Worm (Caenorhabditis elegans): ENCODE results near the gene cng-1.
"Not testable (repeated sequence)": the region's sequence is repeated elsewhere in the genome, so short reads cannot be mapped to it uniquely, and the experiment has no call there.

Gene cng-1

ce11 chrV:15031373-15031772 is at the start of gene cng-1:
TSS of gene cng-1 (minus strand) at chrV:15031473.
- not testable (repeated sequence) for TF ChIP-seq nhr-232, ceh-24, hlh-6 (tag; optimal IDR thresholded peaks at IDR 0.05)

DNA sequence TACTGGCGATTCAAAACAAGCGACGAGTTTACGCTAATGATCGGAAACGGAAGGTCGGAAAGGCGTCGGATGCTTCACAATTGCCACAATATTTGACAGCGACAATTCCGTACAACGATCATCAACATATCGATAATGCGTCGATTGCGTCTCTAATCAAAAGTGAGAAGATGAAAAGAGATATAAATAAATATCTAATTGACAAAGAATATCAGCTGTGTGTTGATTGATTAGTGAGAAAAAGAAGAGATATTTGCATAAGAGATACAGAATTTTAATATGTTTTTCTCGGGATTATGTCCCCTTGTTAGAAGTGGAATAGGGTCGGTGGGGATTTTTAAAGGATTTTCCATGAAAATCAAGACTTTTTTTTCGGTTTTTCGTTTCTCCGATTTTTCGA is 47.3 kb upstream of the cng-1 start:
- TF ChIP-seq ceh-14 (tag; optimal IDR thresholded peaks at IDR 0.05), result no peak
- no peak for TF ChIP-seq ceh-2 (tag; optimal IDR thresholded peaks at IDR 0.05)
- TF ChIP-seq ceh-18 (tag; optimal IDR thresholded peaks at IDR 0.05), result no peak
- TF ChIP-seq pros-1 (tag; optimal IDR thresholded peaks at IDR 0.05), result no peak
- TF ChIP-seq sdc-2 (tag; optimal IDR thresholded peaks at IDR 0.05), result no peak
- TF ChIP-seq ceh-9 (tag; optimal IDR thresholded peaks at IDR 0.05), result no peak
- TF ChIP-seq pha-2 (tag; optimal IDR thresholded peaks at IDR 0.05), result no peak
- no peak for TF ChIP-seq unc-55 (GFP tag; optimal IDR thresholded peaks at IDR 0.05)
- no peak for TF ChIP-seq hlh-15 (tag; optimal IDR thresholded peaks at IDR 0.05)
- TF ChIP-seq K09A11.1 (tag; optimal IDR thresholded peaks at IDR 0.05; ENCODE audit: insufficient read depth), result no peak
- no peak for TF ChIP-seq ceh-48 (tag; optimal IDR thresholded peaks at IDR 0.05)
- TF ChIP-seq tbx-7 (tag; optimal IDR thresholded peaks at IDR 0.05), result no peak
- TF ChIP-seq madf-2 (tag; optimal IDR thresholded peaks at IDR 0.05), result no peak
- TF ChIP-seq ceh-19 (GFP tag; optimal IDR thresholded peaks at IDR 0.05), result no peak
- no peak for TF ChIP-seq nhr-11 (tag; optimal IDR thresholded peaks at IDR 0.05)
- no peak for TF ChIP-seq hlh-6 (tag; optimal IDR thresholded peaks at IDR 0.05)
- no peak for TF ChIP-seq ttx-3 (tag; optimal IDR thresholded peaks at IDR 0.05)

- peak; percentile 29 for TF ChIP-seq unc-42 (tag; optimal IDR thresholded peaks at IDR 0.05)
- peak; percentile 58 for TF ChIP-seq ceh-48 (tag; optimal IDR thresholded peaks at IDR 0.05)
- peak; percentile 47 for TF ChIP-seq ceh-31 (tag; optimal IDR thresholded peaks at IDR 0.05)
- no peak for TF ChIP-seq lin-11 (tag; optimal IDR thresholded peaks at IDR 0.05)
Observed at ce11 chrV:15074907-15075306, 43.6 kb upstream of the cng-1 start.

ce11 chrV:15072738-15073137 is 41.5 kb upstream of the cng-1 start:
- TF ChIP-seq unc-42 (tag; optimal IDR thresholded peaks at IDR 0.05) (peak; percentile 91), ceh-48 (tag; optimal IDR thresholded peaks at IDR 0.05) (peak; percentile 39), ceh-31 (tag; optimal IDR thresholded peaks at IDR 0.05) (peak; percentile 13), ttx-3 (tag; optimal IDR thresholded peaks at IDR 0.05) (no peak)

ce11 chrV:15071015-15071810 is 39.9 kb upstream of the cng-1 start, which contains the start of gene unc-76:
TSS of gene unc-76 (plus strand) at chrV:15071760.
- TF ChIP-seq ets-4 (tag; optimal IDR thresholded peaks at IDR 0.05), result no peak
- TF ChIP-seq hlh-30 (tag; optimal IDR thresholded peaks at IDR 0.05; ENCODE audit: insufficient read depth), result peak; percentile 28
- peak; percentile 52 for TF ChIP-seq ceh-48 (tag; optimal IDR thresholded peaks at IDR 0.05)
- TF ChIP-seq F13H6.1 (tag; optimal IDR thresholded peaks at IDR 0.05), result peak; percentile 52
- peak; percentile 24 for TF ChIP-seq syd-9 (tag; optimal IDR thresholded peaks at IDR 0.05)
- peak; percentile 92 for TF ChIP-seq ceh-31 (tag; optimal IDR thresholded peaks at IDR 0.05)
- TF ChIP-seq K09A11.1 (tag; optimal IDR thresholded peaks at IDR 0.05; ENCODE audit: insufficient read depth), result peak; percentile 3
- TF ChIP-seq pax-1 (tag; optimal IDR thresholded peaks at IDR 0.05), result peak; percentile 58
- TF ChIP-seq sox-2 (GFP tag; IDR thresholded peaks at IDR 0.05), result peak; percentile 28; the same call in 1 of the 2 replicates
- TF ChIP-seq pha-2 (tag; optimal IDR thresholded peaks at IDR 0.05), result no peak
- peak; percentile 32 for TF ChIP-seq fax-1 (tag; optimal IDR thresholded peaks at IDR 0.05)
- TF ChIP-seq unc-55 (GFP tag; optimal IDR thresholded peaks at IDR 0.05), result peak; percentile 89
- TF ChIP-seq ceh-19 (GFP tag; optimal IDR thresholded peaks at IDR 0.05), result no peak
- peak; percentile 74 for TF ChIP-seq ceh-14 (tag; optimal IDR thresholded peaks at IDR 0.05)
- TF ChIP-seq ceh-18 (tag; optimal IDR thresholded peaks at IDR 0.05), result peak; percentile 95
- no peak for TF ChIP-seq unc-3 (GFP tag; conservative IDR thresholded peaks at IDR 0.05)
- TF ChIP-seq unc-3 (tag; optimal IDR thresholded peaks at IDR 0.05), result peak; percentile 57
- TF ChIP-seq hlh-8 (tag; optimal IDR thresholded peaks at IDR 0.05), result peak; percentile 67
- peak; percentile 18 for TF ChIP-seq unc-86 (tag; optimal IDR thresholded peaks at IDR 0.05)
- no peak for TF ChIP-seq T23F11.4 (GFP tag; optimal IDR thresholded peaks at IDR 0.05)
- peak; percentile 89 for TF ChIP-seq nfya-1 (tag; optimal IDR thresholded peaks at IDR 0.05)
- peak; percentile 55 for TF ChIP-seq ref-2 (tag; optimal IDR thresholded peaks at IDR 0.05)
- TF ChIP-seq dve-1 (tag; optimal IDR thresholded peaks at IDR 0.05), result peak; percentile 92
- peak; percentile 49 for TF ChIP-seq C08G9.2 (tag; optimal IDR thresholded peaks at IDR 0.05)
- peak; percentile 60 for TF ChIP-seq ceh-2 (tag; optimal IDR thresholded peaks at IDR 0.05)
- TF ChIP-seq ceh-9 (tag; optimal IDR thresholded peaks at IDR 0.05), result no peak
- peak; percentile 90 for TF ChIP-seq unc-42 (tag; optimal IDR thresholded peaks at IDR 0.05)
- TF ChIP-seq pqm-1 (tag; optimal IDR thresholded peaks at IDR 0.05), result no peak
- peak; percentile 6 for TF ChIP-seq fkh-6 (tag; optimal IDR thresholded peaks at IDR 0.05)
- TF ChIP-seq pat-9 (tag; optimal IDR thresholded peaks at IDR 0.05), result no peak
- TF ChIP-seq nhr-11 (tag; optimal IDR thresholded peaks at IDR 0.05), result no peak

Measured in whole organism, late embryonic.